Worm (Caenorhabditis elegans) whole organism, L2 larva: ENCODE measurements around the gene srj-7.

Experiments
- C34F6.9 ChIP-seq: fragments of 150-350 bp; optimal IDR thresholded peaks from 2 replicates; lab custom pipeline; 2014; ENCODE audit warnings: missing biosample characterization, missing genetic modification characterization
- F13H6.1 ChIP-seq: sonication (generic microtip); optimal IDR thresholded peaks from 2 replicates; lab custom pipeline; 2016; ENCODE audit warnings: missing genetic modification characterization, missing compliant biosample characterization
- R02D3.7 ChIP-seq: fragments of 150-350 bp; optimal IDR thresholded peaks from 2 replicates; lab custom pipeline; 2014; ENCODE audit warnings: missing biosample characterization, missing genetic modification characterization
- Y55F3AM.14 ChIP-seq: fragments of 200-800 bp; sonication (Bioruptor generic); optimal IDR thresholded peaks from 2 replicates; lab custom pipeline; 2018; ENCODE audit warnings: mild to moderate bottlenecking, missing genetic modification characterization, missing compliant biosample characterization
- ZK546.5 ChIP-seq: sonication (generic microtip); optimal IDR thresholded peaks from 2 replicates; lab custom pipeline; 2017; ENCODE audit warnings: missing biosample characterization, missing genetic modification characterization
- ama-1 ChIP-seq: fragments of 150-350 bp; optimal IDR thresholded peaks from 2 replicates; lab custom pipeline; 2018; ENCODE audit warnings: inconsistent platforms
- blmp-1 ChIP-seq: sonication (generic microtip); optimal IDR thresholded peaks from 2 replicates; lab custom pipeline; 2017; ENCODE audit warnings: missing genetic modification characterization, mild to moderate bottlenecking, missing compliant biosample characterization, antibody characterized with exemption, moderate library complexity; ENCODE audit not compliant: insufficient read depth
- crh-2 ChIP-seq: sonication (generic microtip); optimal IDR thresholded peaks from 2 replicates; lab custom pipeline; 2017; ENCODE audit warnings: missing biosample characterization, missing genetic modification characterization
- dmd-4 ChIP-seq: sonication (generic microtip); optimal IDR thresholded peaks from 2 replicates; lab custom pipeline; 2017; ENCODE audit warnings: missing biosample characterization, missing genetic modification characterization
- egl-27 ChIP-seq: sonication (generic microtip); optimal IDR thresholded peaks from 3 replicates; lab custom pipeline; 2017; ENCODE audit warnings: missing biosample characterization, missing genetic modification reagents, missing genetic modification characterization
- elt-1 ChIP-seq: fragments of 150-350 bp; optimal IDR thresholded peaks from 2 replicates; lab custom pipeline; 2014; ENCODE audit warnings: missing biosample characterization, missing genetic modification characterization
- elt-3 ChIP-seq: sonication (generic microtip); optimal IDR thresholded peaks from 2 replicates; lab custom pipeline; 2017; ENCODE audit warnings: missing biosample characterization, missing genetic modification characterization
- gmeb-1 ChIP-seq: fragments of 150-350 bp; optimal IDR thresholded peaks from 2 replicates; lab custom pipeline; 2014; ENCODE audit warnings: missing biosample characterization, missing genetic modification characterization
- lin-11 ChIP-seq: fragments of 150-350 bp; sonication (generic microtip); optimal IDR thresholded peaks from 2 replicates; lab custom pipeline; 2014; ENCODE audit warnings: missing biosample characterization, missing genetic modification characterization, inconsistent platforms, mixed read lengths
- lin-13 ChIP-seq: fragments of 150-350 bp; optimal IDR thresholded peaks from 2 replicates; lab custom pipeline; 2014; ENCODE audit warnings: missing biosample characterization, missing genetic modification reagents, missing genetic modification characterization
- lin-39 ChIP-seq: fragments of 150-350 bp; optimal IDR thresholded peaks from 2 replicates; lab custom pipeline; 2014; ENCODE audit warnings: missing biosample characterization, missing genetic modification reagents, missing genetic modification characterization
- lsy-2 ChIP-seq, 2 experiments: fragments of 150-350 bp in 1 of 2; sonication (generic microtip) in 1 of 2; optimal IDR thresholded peaks; 2 replicates each; lab custom pipeline; 2014 to 2017; ENCODE audit warnings: missing biosample characterization in 2 of 2, missing genetic modification characterization in 2 of 2
- mab-5 ChIP-seq: fragments of 150-350 bp; optimal IDR thresholded peaks from 2 replicates; lab custom pipeline; 2014; ENCODE audit warnings: missing biosample characterization, missing genetic modification characterization
- mbf-1 ChIP-seq: sonication (generic microtip); optimal IDR thresholded peaks from 2 replicates; lab custom pipeline; 2017; ENCODE audit warnings: missing biosample characterization, missing genetic modification characterization
- mdl-1 ChIP-seq, 2 experiments: fragments of 150-350 bp in 1 of 2; sonication (generic microtip) in 1 of 2; optimal IDR thresholded peaks; 2 replicates each; lab custom pipeline; 2017; ENCODE audit warnings: missing biosample characterization in 2 of 2, missing genetic modification characterization in 2 of 2
- nhr-11 ChIP-seq: fragments of 150-350 bp; optimal IDR thresholded peaks from 2 replicates; lab custom pipeline; 2014; ENCODE audit warnings: missing biosample characterization, missing genetic modification characterization
- nhr-129 ChIP-seq: fragments of 150-350 bp; optimal IDR thresholded peaks from 2 replicates; lab custom pipeline; 2014; ENCODE audit warnings: missing biosample characterization, missing genetic modification characterization
- nhr-21 ChIP-seq: fragments of 150-350 bp; optimal IDR thresholded peaks from 2 replicates; lab custom pipeline; 2014; ENCODE audit warnings: missing biosample characterization, missing genetic modification characterization
- nhr-23 ChIP-seq: fragments of 150-350 bp; optimal IDR thresholded peaks from 2 replicates; lab custom pipeline; 2014; ENCODE audit warnings: missing biosample characterization, missing genetic modification reagents, missing genetic modification characterization
- nhr-25 ChIP-seq: fragments of 150-350 bp; sonication (generic microtip); optimal IDR thresholded peaks from 3 replicates; lab custom pipeline; 2014; ENCODE audit warnings: missing biosample characterization, missing genetic modification characterization
- peb-1 ChIP-seq: fragments of 150-350 bp; optimal IDR thresholded peaks from 2 replicates; lab custom pipeline; 2014; ENCODE audit warnings: missing biosample characterization, missing genetic modification characterization
- sem-4 ChIP-seq: fragments of 150-350 bp; optimal IDR thresholded peaks from 2 replicates; lab custom pipeline; 2014; ENCODE audit warnings: missing biosample characterization, missing genetic modification reagents, missing genetic modification characterization
- sma-3 ChIP-seq: sonication (generic microtip); optimal IDR thresholded peaks from 2 replicates; lab custom pipeline; 2016; ENCODE audit warnings: missing genetic modification reagents, missing genetic modification characterization, missing compliant biosample characterization
- sma-9 ChIP-seq, 2 experiments: fragments of 150-350 bp in 1 of 2; sonication (generic microtip) in 1 of 2; optimal IDR thresholded peaks; 2 replicates each; lab custom pipeline; 2014 to 2016; ENCODE audit warnings: missing genetic modification characterization in 2 of 2, mild to moderate bottlenecking in 1 of 2, missing biosample characterization in 1 of 2, missing compliant biosample characterization in 1 of 2, missing genetic modification reagents in 1 of 2, moderate library complexity in 1 of 2
- snpc-4 ChIP-seq: fragments of 150-350 bp; optimal IDR thresholded peaks from 2 replicates; lab custom pipeline; 2014; ENCODE audit warnings: missing biosample characterization, missing genetic modification characterization
- unc-55 ChIP-seq: fragments of 150-350 bp; sonication (generic microtip); optimal IDR thresholded peaks from 3 replicates; lab custom pipeline; 2014; ENCODE audit warnings: missing biosample characterization, missing genetic modification reagents, missing genetic modification characterization
- unc-62 ChIP-seq: fragments of 150-350 bp; optimal IDR thresholded peaks from 2 replicates; lab custom pipeline; 2014; ENCODE audit warnings: missing biosample characterization, missing genetic modification reagents, missing genetic modification characterization
- zag-1 ChIP-seq: fragments of 150-350 bp; optimal IDR thresholded peaks from 2 replicates; lab custom pipeline; 2014; ENCODE audit warnings: missing biosample characterization, missing genetic modification characterization
- ztf-1 ChIP-seq: fragments of 200-800 bp; sonication (Bioruptor generic); conservative IDR thresholded peaks from 2 replicates; pipeline ENCODE4 v1.3.6; 2022; ENCODE audit warnings: missing genetic modification characterization, missing compliant biosample characterization

The srj-7 gene

ce11 chrV:3287330-3287729 is 42.5 kb downstream of the srj-7 start, which contains the start of gene F35F10.7:
TSS of gene F35F10.7 (minus strand) at chrV:3287430.
- TF ChIP-seq unc-62 (no peak), ama-1 (lab: Kevin White, UChicago) (no peak), lin-13 (GFP tag; lab: Kevin White, UChicago) (no peak), snpc-4 (tag; lab: Kevin White, UChicago) (no peak), zag-1 (no peak), lin-11 (tag; lab: Kevin White, UChicago) (no peak), nhr-129 (no peak), mbf-1 (tag; lab: Kevin White, UChicago) (no peak), sma-9 (GFP tag; optimal IDR thresholded peaks at IDR 0.05; lab: Kevin White, UChicago) (no peak), sma-9 (tag; optimal IDR thresholded peaks at IDR 0.05; lab: Kevin White, UChicago) (no peak), gmeb-1 (no peak), peb-1 (no peak)
- TF ChIP-seq, all 48 proteins: peak for 0

DNA sequence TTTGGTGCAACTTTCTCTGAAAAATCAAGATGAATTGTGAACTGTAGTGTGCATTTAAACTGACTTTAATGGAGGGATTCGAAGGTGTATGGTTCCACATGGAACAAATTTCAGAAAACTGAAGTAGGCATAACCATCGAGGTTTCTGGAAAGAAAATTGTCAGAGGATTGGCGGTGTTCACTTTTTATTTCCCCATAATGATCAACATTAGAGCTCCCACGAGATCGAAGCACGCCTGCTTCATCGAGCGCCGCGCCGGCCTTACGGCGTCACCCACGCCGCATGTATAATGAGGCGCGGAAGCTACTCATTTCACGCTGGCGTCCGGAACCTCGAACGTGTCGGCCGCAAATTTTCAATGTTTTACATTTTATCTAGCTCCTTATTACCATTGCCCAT is 43.3 kb downstream of the srj-7 start:
- TF ChIP-seq crh-2 (tag; lab: Kevin White, UChicago) (no peak), dmd-4 (tag; lab: Kevin White, UChicago) (no peak), lin-13 (GFP tag; lab: Kevin White, UChicago) (no peak), ztf-1 (GFP tag; lab: Robert Waterston, UW) (no peak), lsy-2 (tag; optimal IDR thresholded peaks at IDR 0.05; lab: Kevin White, UChicago) (no peak), Y55F3AM.14 (GFP tag; lab: Kevin White, UChicago) (no peak), egl-27 (tag; lab: Kevin White, UChicago) (no peak), ZK546.5 (tag; lab: Kevin White, UChicago) (no peak), C34F6.9 (tag; lab: Kevin White, UChicago) (no peak), lin-39 (tag; lab: Kevin White, UChicago) (no peak), elt-1 (no peak), snpc-4 (tag; lab: Kevin White, UChicago) (no peak), sem-4 (tag; lab: Kevin White, UChicago) (no peak), blmp-1 (tag; lab: Kevin White, UChicago) (no peak), mab-5 (tag; lab: Kevin White, UChicago) (no peak), R02D3.7 (tag; lab: Kevin White, UChicago) (no peak)

DNA sequence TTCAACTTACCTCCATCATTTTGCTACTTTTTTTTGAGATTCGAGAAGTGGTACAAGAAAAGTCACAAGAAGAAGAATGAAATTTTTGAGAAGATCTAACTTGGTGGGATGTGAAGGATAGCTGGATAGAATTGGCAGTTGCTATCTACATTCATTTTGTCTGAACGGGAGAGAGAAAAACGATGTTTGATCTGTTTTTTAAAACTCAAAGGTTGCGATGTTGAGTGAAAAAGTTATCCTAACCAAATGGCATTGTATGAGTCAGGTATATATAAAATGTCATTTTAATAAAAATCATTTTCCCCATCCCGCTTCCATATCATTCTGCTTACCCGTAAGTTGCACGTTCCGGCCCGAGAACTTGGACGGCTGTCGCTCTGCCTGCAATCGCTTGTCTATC is 44.5 kb downstream of the srj-7 start, which contains the start of gene F35F10.6:
F35F10.6 (minus strand) TSS at position 101 of the 400 bp plus-strand sequence.
- TF ChIP-seq unc-55 (GFP tag; lab: Kevin White, UChicago) = no peak
- TF ChIP-seq mab-5 (tag; lab: Kevin White, UChicago) = no peak
- TF ChIP-seq crh-2 (tag; lab: Kevin White, UChicago) = no peak
- TF ChIP-seq mdl-1 (tag; optimal IDR thresholded peaks at IDR 0.05; lab: Kevin White, UChicago) = no peak
- no peak for TF ChIP-seq nhr-25 (tag; lab: Kevin White, UChicago)
- TF ChIP-seq ztf-1 (GFP tag; lab: Robert Waterston, UW) = no peak
- no peak for TF ChIP-seq sma-3 (GFP tag; lab: Kevin White, UChicago)
- TF ChIP-seq nhr-11 (tag; lab: Kevin White, UChicago) = no peak
- TF ChIP-seq F13H6.1 (tag; lab: Kevin White, UChicago) = no peak

DNA sequence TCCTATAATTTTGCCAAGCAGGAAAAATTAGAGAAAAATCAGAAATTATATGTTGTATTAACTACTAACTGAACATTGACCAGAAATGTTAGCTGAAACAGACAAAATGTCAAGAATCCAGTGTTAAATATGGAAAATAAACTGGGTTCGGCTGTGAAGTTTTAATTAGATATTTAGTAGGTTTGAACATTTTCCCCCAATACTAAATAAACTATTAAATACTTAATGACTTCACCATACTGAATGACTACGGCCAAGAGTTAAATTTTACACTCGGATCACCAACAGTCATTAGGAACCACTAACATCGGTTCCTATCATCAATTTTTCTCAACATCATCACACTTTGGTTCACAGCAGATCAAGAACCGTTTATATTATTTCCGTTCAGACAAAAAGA is 50.6 kb downstream of the srj-7 start:
- TF ChIP-seq egl-27 (tag; lab: Kevin White, UChicago) (no peak), sem-4 (tag; lab: Kevin White, UChicago) (no peak), ama-1 (lab: Kevin White, UChicago) (no peak), peb-1 (no peak), crh-2 (tag; lab: Kevin White, UChicago) (no peak), lin-11 (tag; lab: Kevin White, UChicago) (no peak), snpc-4 (tag; lab: Kevin White, UChicago) (no peak), nhr-21 (tag; lab: Kevin White, UChicago) (no peak), nhr-23 (tag; lab: Kevin White, UChicago) (no peak), elt-3 (tag; lab: Kevin White, UChicago) (no peak), F13H6.1 (tag; lab: Kevin White, UChicago) (no peak), elt-1 (no peak), R02D3.7 (tag; lab: Kevin White, UChicago) (no peak), dmd-4 (tag; lab: Kevin White, UChicago) (no peak), nhr-11 (tag; lab: Kevin White, UChicago) (no peak), unc-62 (no peak), nhr-129 (no peak)
